Worm (Caenorhabditis elegans) whole organism, L2 larva: Measurements from ENCODE around the gene C10F3.7.

ENCODE experiments used
- C34F6.9 ChIP-seq: fragments of 150-350 bp; optimal IDR thresholded peaks from 2 replicates; lab custom pipeline; 2014; ENCODE audit warnings: missing biosample characterization, missing genetic modification characterization
- F13H6.1 ChIP-seq: sonication (generic microtip); optimal IDR thresholded peaks from 2 replicates; lab custom pipeline; 2016; ENCODE audit warnings: missing genetic modification characterization, missing compliant biosample characterization
- Y55F3AM.14 ChIP-seq: fragments of 200-800 bp; sonication (Bioruptor generic); optimal IDR thresholded peaks from 2 replicates; lab custom pipeline; 2018; ENCODE audit warnings: mild to moderate bottlenecking, missing genetic modification characterization, missing compliant biosample characterization
- ZK546.5 ChIP-seq: sonication (generic microtip); optimal IDR thresholded peaks from 2 replicates; lab custom pipeline; 2017; ENCODE audit warnings: missing biosample characterization, missing genetic modification characterization
- alr-1 ChIP-seq: fragments of 150-350 bp; optimal IDR thresholded peaks from 2 replicates; lab custom pipeline; 2014; ENCODE audit warnings: missing biosample characterization, missing genetic modification characterization
- aly-2 ChIP-seq: fragments of 150-350 bp; optimal IDR thresholded peaks from 2 replicates; lab custom pipeline; 2014; ENCODE audit warnings: missing biosample characterization, missing genetic modification characterization
- ama-1 ChIP-seq: fragments of 150-350 bp; optimal IDR thresholded peaks from 2 replicates; lab custom pipeline; 2018; ENCODE audit warnings: inconsistent platforms
- blmp-1 ChIP-seq: sonication (generic microtip); optimal IDR thresholded peaks from 2 replicates; lab custom pipeline; 2017; ENCODE audit warnings: missing genetic modification characterization, mild to moderate bottlenecking, missing compliant biosample characterization, antibody characterized with exemption, moderate library complexity; ENCODE audit not compliant: insufficient read depth
- ceh-82 ChIP-seq: fragments of 150-350 bp; optimal IDR thresholded peaks from 2 replicates; lab custom pipeline; 2014; ENCODE audit warnings: missing biosample characterization, missing genetic modification characterization
- crh-2 ChIP-seq: sonication (generic microtip); optimal IDR thresholded peaks from 2 replicates; lab custom pipeline; 2017; ENCODE audit warnings: missing biosample characterization, missing genetic modification characterization
- dmd-4 ChIP-seq: sonication (generic microtip); optimal IDR thresholded peaks from 2 replicates; lab custom pipeline; 2017; ENCODE audit warnings: missing biosample characterization, missing genetic modification characterization
- egl-27 ChIP-seq: sonication (generic microtip); optimal IDR thresholded peaks from 3 replicates; lab custom pipeline; 2017; ENCODE audit warnings: missing biosample characterization, missing genetic modification reagents, missing genetic modification characterization
- elt-1 ChIP-seq: fragments of 150-350 bp; optimal IDR thresholded peaks from 2 replicates; lab custom pipeline; 2014; ENCODE audit warnings: missing biosample characterization, missing genetic modification characterization
- elt-3 ChIP-seq: sonication (generic microtip); optimal IDR thresholded peaks from 2 replicates; lab custom pipeline; 2017; ENCODE audit warnings: missing biosample characterization, missing genetic modification characterization
- fos-1 ChIP-seq: fragments of 150-350 bp; optimal IDR thresholded peaks from 2 replicates; lab custom pipeline; 2014; ENCODE audit warnings: missing biosample characterization, missing genetic modification characterization
- lin-11 ChIP-seq: fragments of 150-350 bp; sonication (generic microtip); optimal IDR thresholded peaks from 2 replicates; lab custom pipeline; 2014; ENCODE audit warnings: missing biosample characterization, missing genetic modification characterization, inconsistent platforms, mixed read lengths
- lin-39 ChIP-seq: fragments of 150-350 bp; optimal IDR thresholded peaks from 2 replicates; lab custom pipeline; 2014; ENCODE audit warnings: missing biosample characterization, missing genetic modification reagents, missing genetic modification characterization
- lsy-2 ChIP-seq, 2 experiments: fragments of 150-350 bp in 1 of 2; sonication (generic microtip) in 1 of 2; optimal IDR thresholded peaks; 2 replicates each; lab custom pipeline; 2014 to 2017; ENCODE audit warnings: missing biosample characterization in 2 of 2, missing genetic modification characterization in 2 of 2
- mab-5 ChIP-seq: fragments of 150-350 bp; optimal IDR thresholded peaks from 2 replicates; lab custom pipeline; 2014; ENCODE audit warnings: missing biosample characterization, missing genetic modification characterization
- mbf-1 ChIP-seq: sonication (generic microtip); optimal IDR thresholded peaks from 2 replicates; lab custom pipeline; 2017; ENCODE audit warnings: missing biosample characterization, missing genetic modification characterization
- mdl-1 ChIP-seq, 2 experiments: fragments of 150-350 bp in 1 of 2; sonication (generic microtip) in 1 of 2; optimal IDR thresholded peaks; 2 replicates each; lab custom pipeline; 2017; ENCODE audit warnings: missing biosample characterization in 2 of 2, missing genetic modification characterization in 2 of 2
- nhr-11 ChIP-seq: fragments of 150-350 bp; optimal IDR thresholded peaks from 2 replicates; lab custom pipeline; 2014; ENCODE audit warnings: missing biosample characterization, missing genetic modification characterization
- nhr-12 ChIP-seq: fragments of 150-350 bp; optimal IDR thresholded peaks from 2 replicates; lab custom pipeline; 2014; ENCODE audit warnings: missing biosample characterization, missing genetic modification characterization
- nhr-129 ChIP-seq: fragments of 150-350 bp; optimal IDR thresholded peaks from 2 replicates; lab custom pipeline; 2014; ENCODE audit warnings: missing biosample characterization, missing genetic modification characterization
- nhr-21 ChIP-seq: fragments of 150-350 bp; optimal IDR thresholded peaks from 2 replicates; lab custom pipeline; 2014; ENCODE audit warnings: missing biosample characterization, missing genetic modification characterization
- nhr-23 ChIP-seq: fragments of 150-350 bp; optimal IDR thresholded peaks from 2 replicates; lab custom pipeline; 2014; ENCODE audit warnings: missing biosample characterization, missing genetic modification reagents, missing genetic modification characterization
- nhr-237 ChIP-seq: fragments of 150-350 bp; optimal IDR thresholded peaks from 2 replicates; lab custom pipeline; 2014; ENCODE audit warnings: missing biosample characterization, missing genetic modification characterization
- nhr-6 ChIP-seq: fragments of 150-350 bp; optimal IDR thresholded peaks from 2 replicates; lab custom pipeline; 2014; ENCODE audit warnings: missing biosample characterization, missing genetic modification characterization
- nhr-77 ChIP-seq: fragments of 150-350 bp; optimal IDR thresholded peaks from 2 replicates; lab custom pipeline; 2014; ENCODE audit warnings: missing biosample characterization, missing genetic modification characterization
- peb-1 ChIP-seq: fragments of 150-350 bp; optimal IDR thresholded peaks from 2 replicates; lab custom pipeline; 2014; ENCODE audit warnings: missing biosample characterization, missing genetic modification characterization
- sem-4 ChIP-seq: fragments of 150-350 bp; optimal IDR thresholded peaks from 2 replicates; lab custom pipeline; 2014; ENCODE audit warnings: missing biosample characterization, missing genetic modification reagents, missing genetic modification characterization
- skn-1 ChIP-seq: sonication (generic microtip); optimal IDR thresholded peaks from 2 replicates; lab custom pipeline; 2017; ENCODE audit warnings: missing biosample characterization, missing genetic modification characterization
- sma-3 ChIP-seq: sonication (generic microtip); optimal IDR thresholded peaks from 2 replicates; lab custom pipeline; 2016; ENCODE audit warnings: missing genetic modification reagents, missing genetic modification characterization, missing compliant biosample characterization
- sma-9 ChIP-seq, 2 experiments: fragments of 150-350 bp in 1 of 2; sonication (generic microtip) in 1 of 2; optimal IDR thresholded peaks; 2 replicates each; lab custom pipeline; 2014 to 2016; ENCODE audit warnings: missing genetic modification characterization in 2 of 2, mild to moderate bottlenecking in 1 of 2, missing biosample characterization in 1 of 2, missing compliant biosample characterization in 1 of 2, missing genetic modification reagents in 1 of 2, moderate library complexity in 1 of 2
- snpc-4 ChIP-seq: fragments of 150-350 bp; optimal IDR thresholded peaks from 2 replicates; lab custom pipeline; 2014; ENCODE audit warnings: missing biosample characterization, missing genetic modification characterization
- unc-55 ChIP-seq: fragments of 150-350 bp; sonication (generic microtip); optimal IDR thresholded peaks from 3 replicates; lab custom pipeline; 2014; ENCODE audit warnings: missing biosample characterization, missing genetic modification reagents, missing genetic modification characterization
- unc-62 ChIP-seq: fragments of 150-350 bp; optimal IDR thresholded peaks from 2 replicates; lab custom pipeline; 2014; ENCODE audit warnings: missing biosample characterization, missing genetic modification reagents, missing genetic modification characterization
- zag-1 ChIP-seq: fragments of 150-350 bp; optimal IDR thresholded peaks from 2 replicates; lab custom pipeline; 2014; ENCODE audit warnings: missing biosample characterization, missing genetic modification characterization
- ztf-1 ChIP-seq: fragments of 200-800 bp; sonication (Bioruptor generic); conservative IDR thresholded peaks from 2 replicates; pipeline ENCODE4 v1.3.6; 2022; ENCODE audit warnings: missing genetic modification characterization, missing compliant biosample characterization
- ztf-11 ChIP-seq: sonication (generic microtip); optimal IDR thresholded peaks from 2 replicates; lab custom pipeline; 2017; ENCODE audit warnings: missing biosample characterization, missing genetic modification characterization
- ztf-4 ChIP-seq: fragments of 150-350 bp; optimal IDR thresholded peaks from 2 replicates; lab custom pipeline; 2014; ENCODE audit warnings: missing biosample characterization, missing genetic modification characterization

C10F3.7 gene

ce11 chrV:5986755-5987154 is at the start of gene C10F3.7:
TSS of gene C10F3.7 (minus strand) at chrV:5986855.
- TF ChIP-seq nhr-237 (tag; lab: Kevin White, UChicago) (no peak), ZK546.5 (tag; lab: Kevin White, UChicago) (no peak), fos-1 (no peak), mab-5 (tag; lab: Kevin White, UChicago) (no peak), F13H6.1 (no peak), sma-3 (GFP tag; lab: Kevin White, UChicago) (no peak), lin-11 (tag; lab: Kevin White, UChicago) (no peak), egl-27 (tag; lab: Kevin White, UChicago) (no peak), sma-9 (GFP tag; optimal IDR thresholded peaks at IDR 0.05; lab: Kevin White, UChicago) (no peak), sma-9 (tag; optimal IDR thresholded peaks at IDR 0.05; lab: Kevin White, UChicago) (no peak), unc-62 (no peak), skn-1 (tag; lab: Kevin White, UChicago) (no peak), ztf-11 (tag; lab: Kevin White, UChicago) (no peak)

DNA sequence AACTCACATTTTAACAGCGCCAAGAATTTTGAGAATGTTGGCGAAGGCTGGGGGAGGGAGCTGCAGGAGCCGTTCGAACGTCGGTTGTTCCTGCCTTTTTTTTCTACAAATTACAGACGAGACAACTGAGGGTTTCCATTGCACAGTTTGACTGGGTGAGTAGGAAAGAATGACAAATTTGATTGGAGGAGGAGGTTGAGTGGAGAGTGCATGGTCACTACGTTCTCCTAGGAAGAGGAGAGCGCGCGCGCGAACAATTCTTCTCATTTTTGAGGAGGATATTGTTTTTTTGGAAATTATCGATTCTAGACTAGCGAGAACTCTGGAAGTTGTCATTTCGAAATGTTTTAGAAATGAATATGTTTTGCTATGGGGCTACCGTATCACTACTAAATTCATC is 48.1 kb upstream of the C10F3.7 start, which contains the start of gene dhs-17:
dhs-17 (minus strand) TSS at position 101 of the 400 bp plus-strand sequence.
- TF ChIP-seq ZK546.5 (tag; lab: Kevin White, UChicago) (no peak), unc-55 (GFP tag; lab: Kevin White, UChicago) (no peak), sem-4 (tag; lab: Kevin White, UChicago) (no peak), ztf-4 (tag; lab: Kevin White, UChicago) (no peak), crh-2 (tag; lab: Kevin White, UChicago) (no peak), ama-1 (lab: Kevin White, UChicago) (no peak), nhr-237 (tag; lab: Kevin White, UChicago) (no peak), ceh-82 (tag; lab: Kevin White, UChicago) (no peak), Y55F3AM.14 (GFP tag; lab: Kevin White, UChicago) (no peak), snpc-4 (tag; lab: Kevin White, UChicago) (no peak), nhr-23 (no peak), egl-27 (tag; lab: Kevin White, UChicago) (no peak), aly-2 (tag; lab: Kevin White, UChicago) (no peak)

- TF ChIP-seq crh-2 (tag; lab: Kevin White, UChicago) (peak; percentile 23), sma-9 (GFP tag; optimal IDR thresholded peaks at IDR 0.05; lab: Kevin White, UChicago) (peak; percentile 1), sma-9 (tag; optimal IDR thresholded peaks at IDR 0.05; lab: Kevin White, UChicago) (no peak), sma-3 (GFP tag; lab: Kevin White, UChicago) (no peak), zag-1 (peak; percentile 58), mab-5 (tag; lab: Kevin White, UChicago) (peak; percentile 53), alr-1 (tag; lab: Kevin White, UChicago) (no peak), ama-1 (lab: Kevin White, UChicago) (no peak), C34F6.9 (tag; lab: Kevin White, UChicago) (peak; percentile 65), lsy-2 (tag; optimal IDR thresholded peaks at IDR 0.05; lab: Kevin White, UChicago) (peak in 1 of 2 experiments; percentile 51), nhr-129 (peak; percentile 56), F13H6.1 (peak; percentile 37)
Observed at ce11 chrV:6033512-6033911, 46.9 kb upstream of the C10F3.7 start.

DNA sequence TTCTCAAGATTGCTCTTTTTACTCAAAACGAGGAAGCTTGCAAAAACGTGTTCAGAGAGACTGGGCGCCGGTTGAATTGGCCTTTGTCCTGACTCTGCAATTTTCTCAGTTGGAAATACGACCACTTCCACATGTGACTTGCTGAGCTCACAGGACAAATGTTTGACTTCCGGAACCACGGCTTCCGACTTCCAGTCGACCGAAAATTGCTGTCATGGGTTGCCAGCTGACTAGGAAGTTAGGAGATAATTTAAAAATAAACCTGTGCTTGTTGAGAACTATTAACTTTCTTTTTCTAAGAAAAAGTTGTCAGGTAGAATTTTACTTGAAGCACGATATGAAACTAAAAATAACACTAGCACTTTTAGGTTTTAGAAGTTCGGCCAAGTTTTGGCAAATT is 44.9 kb upstream of the C10F3.7 start:
- TF ChIP-seq mbf-1 (tag; lab: Kevin White, UChicago) (no peak), alr-1 (tag; lab: Kevin White, UChicago) (no peak), sma-9 (GFP tag; optimal IDR thresholded peaks at IDR 0.05; lab: Kevin White, UChicago) (peak; percentile 67), sma-9 (tag; optimal IDR thresholded peaks at IDR 0.05; lab: Kevin White, UChicago) (no peak), unc-62 (no peak)

DNA sequence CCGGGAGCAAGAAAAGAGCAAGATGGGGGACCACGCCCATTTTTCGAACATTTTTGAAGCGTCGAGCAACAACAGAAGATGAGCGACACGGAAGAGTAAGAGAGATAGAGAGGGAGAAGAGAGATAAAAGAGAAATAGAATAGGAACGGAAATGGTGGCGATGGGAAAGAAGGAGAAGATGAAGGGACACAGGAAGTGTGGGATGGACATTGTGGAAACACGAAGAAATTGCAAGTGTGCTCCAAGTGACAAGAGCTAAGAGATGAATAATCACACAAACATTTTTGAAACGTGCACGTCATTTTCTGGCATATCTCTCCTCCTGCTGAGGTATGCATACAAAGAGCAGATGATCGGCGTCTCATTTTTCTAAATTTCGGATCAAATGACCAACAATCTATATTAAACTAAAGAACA is 43.9 kb upstream of the C10F3.7 start:
- TF ChIP-seq ZK546.5 (tag; lab: Kevin White, UChicago): no peak
- no peak for TF ChIP-seq sma-3 (GFP tag; lab: Kevin White, UChicago)
- TF ChIP-seq egl-27 (tag; lab: Kevin White, UChicago): peak; percentile 57
- TF ChIP-seq sem-4 (tag; lab: Kevin White, UChicago): peak; percentile 48
- TF ChIP-seq mdl-1 (tag; optimal IDR thresholded peaks at IDR 0.05; lab: Kevin White, UChicago): peak in 1 of 2 experiments; percentile 64
- no peak for TF ChIP-seq nhr-12 (tag; lab: Kevin White, UChicago)
- TF ChIP-seq blmp-1 (tag; lab: Kevin White, UChicago): no peak
- no peak for TF ChIP-seq lin-11 (tag; lab: Kevin White, UChicago)
- TF ChIP-seq ztf-11 (tag; lab: Kevin White, UChicago): no peak
- no peak for TF ChIP-seq ztf-1 (GFP tag; lab: Robert Waterston, UW)
- TF ChIP-seq nhr-129: peak; percentile 38
- no peak for TF ChIP-seq elt-3
- TF ChIP-seq elt-1: no peak
- TF ChIP-seq nhr-6 (tag; lab: Kevin White, UChicago): peak; percentile 51
- no peak for TF ChIP-seq nhr-23
- TF ChIP-seq lin-39 (tag; lab: Kevin White, UChicago): no peak
- peak; percentile 15 for TF ChIP-seq zag-1
- TF ChIP-seq nhr-21 (tag; lab: Kevin White, UChicago): no peak
- TF ChIP-seq unc-55 (GFP tag; lab: Kevin White, UChicago): peak; percentile 52
- peak; percentile 69 for TF ChIP-seq C34F6.9 (tag; lab: Kevin White, UChicago)
- no peak for TF ChIP-seq ceh-82 (tag; lab: Kevin White, UChicago)
- no peak for TF ChIP-seq nhr-77
- TF ChIP-seq nhr-11 (tag; lab: Kevin White, UChicago): no peak
- no peak for TF ChIP-seq unc-62
- no peak for TF ChIP-seq dmd-4 (tag; lab: Kevin White, UChicago)
- no peak for TF ChIP-seq aly-2 (tag; lab: Kevin White, UChicago)
- TF ChIP-seq peb-1 (tag; lab: Kevin White, UChicago): no peak
- TF ChIP-seq mbf-1 (tag; lab: Kevin White, UChicago): no peak
- TF ChIP-seq crh-2 (tag; lab: Kevin White, UChicago): peak; percentile 35
